Fruit fly (Drosophila melanogaster): ENCODE data around the gene CG14017.

CG14017 gene

dm6 chr2L:5596533-5596932 lies 42.8 kb downstream of the CG14017 start, which contains the start of gene CG18266:
Gene CG18266, plus strand, starts transcription at chr2L:5596833.
- TF ChIP-seq CG17801 (GFP tag; optimal IDR thresholded peaks at IDR 0.05; ENCODE audit: partially characterized antibody) = no peak

Measured in ovary, adult (tissue).